Worm (Caenorhabditis elegans): Measurements from ENCODE around the gene dod-22.
A peak's percentile ranks its signal among the peaks of the same experiment; 100 is the strongest.

The dod-22 gene

DNA sequence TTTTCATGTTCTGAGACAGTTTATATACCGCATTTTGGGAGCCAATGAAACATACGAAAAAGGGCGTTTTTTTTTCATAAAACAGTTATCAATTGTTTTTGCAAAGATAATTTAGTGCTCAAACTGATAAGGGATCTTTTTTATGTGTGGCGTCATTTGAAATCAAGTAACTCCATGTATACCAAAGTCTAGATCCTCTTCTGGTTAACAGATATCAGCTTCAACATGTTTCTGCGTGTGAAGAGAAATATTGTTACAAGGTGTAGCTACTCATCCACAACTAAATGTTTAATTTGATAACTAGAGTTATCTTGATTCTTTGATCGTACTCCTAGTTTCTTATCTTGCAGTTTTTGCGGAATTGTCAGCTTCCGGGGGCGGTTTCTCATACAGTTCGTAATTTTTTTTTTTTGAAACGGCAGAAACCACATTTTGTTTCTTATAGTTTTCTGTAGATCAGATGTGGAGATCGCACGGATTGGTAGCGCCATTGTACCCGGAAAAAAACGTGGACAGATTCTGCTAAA is 6.9 kb downstream of the dod-22 start:
- TF ChIP-seq fos-1 (tag; optimal IDR thresholded peaks at IDR 0.05) (peak; percentile 41), nhr-25 (tag; optimal IDR thresholded peaks at IDR 0.05) (no peak), alr-1 (tag; optimal IDR thresholded peaks at IDR 0.05) (no peak), dmd-4 (tag; optimal IDR thresholded peaks at IDR 0.05) (no peak)

DNA sequence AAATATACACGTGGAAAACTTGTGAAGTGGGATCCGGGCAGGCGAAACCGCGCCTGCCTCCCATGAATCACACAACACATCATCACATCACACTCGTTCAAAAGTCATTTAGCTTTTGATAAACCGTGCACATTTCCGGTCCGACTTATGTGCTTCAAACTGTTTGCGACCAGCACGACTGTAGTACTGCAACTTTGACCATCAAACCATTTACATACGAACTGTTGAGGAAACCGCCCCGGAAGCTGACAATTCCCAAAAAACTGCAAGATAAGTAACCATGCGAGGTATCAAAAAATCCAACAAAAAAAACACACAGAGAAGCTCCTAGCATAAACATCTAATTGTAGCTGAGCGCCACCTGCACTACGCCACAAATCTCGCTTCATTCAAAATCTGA is 7.6 kb downstream of the dod-22 start:
- TF ChIP-seq sma-3 (GFP tag; optimal IDR thresholded peaks at IDR 0.05) (no peak), mdl-1 (tag; optimal IDR thresholded peaks at IDR 0.05) (no peak), nhr-21 (tag; optimal IDR thresholded peaks at IDR 0.05) (no peak), mbf-1 (tag; optimal IDR thresholded peaks at IDR 0.05) (no peak), snpc-4 (tag; optimal IDR thresholded peaks at IDR 0.05) (no peak), lin-11 (tag; optimal IDR thresholded peaks at IDR 0.05) (no peak), nhr-11 (tag; optimal IDR thresholded peaks at IDR 0.05) (no peak), F13H6.1 (tag; optimal IDR thresholded peaks at IDR 0.05) (no peak), sem-4 (tag; optimal IDR thresholded peaks at IDR 0.05) (no peak), ztf-4 (tag; optimal IDR thresholded peaks at IDR 0.05) (no peak), nhr-77 (tag; optimal IDR thresholded peaks at IDR 0.05) (no peak), nhr-129 (tag; optimal IDR thresholded peaks at IDR 0.05) (no peak), egl-27 (tag; optimal IDR thresholded peaks at IDR 0.05) (no peak), unc-55 (GFP tag; optimal IDR thresholded peaks at IDR 0.05) (no peak), blmp-1 (tag; optimal IDR thresholded peaks at IDR 0.05; ENCODE audit: insufficient read depth) (no peak)

DNA sequence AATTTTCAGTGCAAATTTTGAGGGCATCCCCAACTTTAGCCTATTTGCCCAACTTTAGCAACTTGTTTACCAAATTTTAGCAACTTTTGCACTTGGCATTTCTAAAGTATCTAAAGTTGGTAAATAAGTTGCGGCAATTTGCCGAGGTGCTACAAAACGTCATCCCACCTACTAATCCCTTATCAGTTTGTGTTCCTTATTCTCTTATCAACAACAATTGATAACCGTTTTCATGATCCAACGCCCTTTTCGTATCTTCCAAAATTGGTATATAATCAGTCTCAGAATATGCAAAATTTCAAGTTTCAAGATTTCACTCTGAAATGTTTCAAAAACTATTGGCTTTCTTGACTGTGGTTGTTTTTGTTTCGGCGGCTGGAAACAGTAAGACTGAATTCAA is 8.2 kb downstream of the dod-22 start, which contains the start of gene F55G11.4:
TSS of gene F55G11.4 (plus strand) at position 289 of the 400 bp plus-strand sequence.
- TF ChIP-seq sma-9 (GFP tag; optimal IDR thresholded peaks at IDR 0.05) (peak; percentile 10), sma-9 (tag; optimal IDR thresholded peaks at IDR 0.05) (no peak), C34F6.9 (tag; optimal IDR thresholded peaks at IDR 0.05) (no peak), blmp-1 (tag; optimal IDR thresholded peaks at IDR 0.05; ENCODE audit: insufficient read depth) (no peak), fos-1 (tag; optimal IDR thresholded peaks at IDR 0.05) (peak; percentile 43), lin-11 (tag; optimal IDR thresholded peaks at IDR 0.05) (no peak)

DNA sequence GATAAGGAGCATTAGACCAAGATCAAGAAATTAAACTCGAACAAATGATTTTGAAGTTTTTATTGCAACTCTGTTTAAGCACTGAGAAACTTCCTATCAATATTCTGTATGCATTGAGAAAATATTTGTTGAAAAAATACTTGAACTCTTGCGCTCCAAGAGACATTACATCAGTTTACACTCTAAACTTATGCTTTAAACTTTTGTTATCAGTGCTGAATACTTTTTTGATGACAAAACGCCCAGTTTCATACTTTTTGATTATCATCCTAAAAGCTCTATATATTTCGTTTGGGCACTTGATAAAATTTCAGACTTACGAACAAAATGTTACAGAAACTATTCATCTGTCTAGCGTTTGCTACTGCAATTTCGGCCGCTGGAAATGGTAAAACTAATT is 10.8 kb downstream of the dod-22 start, which contains the start of gene dod-17:
TSS of gene dod-17 (plus strand) at position 323 of the 400 bp plus-strand sequence.
- no peak for TF ChIP-seq unc-39 (tag; optimal IDR thresholded peaks at IDR 0.05)
- peak; percentile 56 for TF ChIP-seq fos-1 (tag; optimal IDR thresholded peaks at IDR 0.05)

DNA sequence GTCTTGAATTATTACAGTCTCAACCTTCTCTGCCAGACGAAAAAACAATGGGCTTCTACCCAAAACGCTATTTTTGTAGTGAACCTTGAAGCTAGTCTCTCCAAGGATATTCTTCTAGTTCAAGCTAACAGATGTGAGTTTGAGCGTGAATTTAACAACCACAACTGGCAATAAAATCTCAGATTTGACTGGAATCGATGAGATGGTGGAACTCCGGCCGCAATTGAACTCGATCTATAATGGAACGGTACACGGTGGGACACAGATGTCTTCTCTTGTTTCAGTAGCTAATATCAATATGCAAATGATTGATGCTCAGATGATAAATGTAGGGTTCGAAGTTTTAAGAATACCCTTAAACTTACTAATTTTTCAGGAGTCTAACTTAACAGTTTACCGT is 12.5 kb downstream of the dod-22 start:
- no peak for TF ChIP-seq lin-39 (tag; optimal IDR thresholded peaks at IDR 0.05)
- TF ChIP-seq ztf-4 (tag; optimal IDR thresholded peaks at IDR 0.05) = no peak
- TF ChIP-seq Y55F3AM.14 (GFP tag; optimal IDR thresholded peaks at IDR 0.05) = no peak
- no peak for TF ChIP-seq nhr-21 (tag; optimal IDR thresholded peaks at IDR 0.05)
- TF ChIP-seq mdl-1 (tag; optimal IDR thresholded peaks at IDR 0.05) = no peak
- TF ChIP-seq alr-1 (tag; optimal IDR thresholded peaks at IDR 0.05) = no peak

DNA sequence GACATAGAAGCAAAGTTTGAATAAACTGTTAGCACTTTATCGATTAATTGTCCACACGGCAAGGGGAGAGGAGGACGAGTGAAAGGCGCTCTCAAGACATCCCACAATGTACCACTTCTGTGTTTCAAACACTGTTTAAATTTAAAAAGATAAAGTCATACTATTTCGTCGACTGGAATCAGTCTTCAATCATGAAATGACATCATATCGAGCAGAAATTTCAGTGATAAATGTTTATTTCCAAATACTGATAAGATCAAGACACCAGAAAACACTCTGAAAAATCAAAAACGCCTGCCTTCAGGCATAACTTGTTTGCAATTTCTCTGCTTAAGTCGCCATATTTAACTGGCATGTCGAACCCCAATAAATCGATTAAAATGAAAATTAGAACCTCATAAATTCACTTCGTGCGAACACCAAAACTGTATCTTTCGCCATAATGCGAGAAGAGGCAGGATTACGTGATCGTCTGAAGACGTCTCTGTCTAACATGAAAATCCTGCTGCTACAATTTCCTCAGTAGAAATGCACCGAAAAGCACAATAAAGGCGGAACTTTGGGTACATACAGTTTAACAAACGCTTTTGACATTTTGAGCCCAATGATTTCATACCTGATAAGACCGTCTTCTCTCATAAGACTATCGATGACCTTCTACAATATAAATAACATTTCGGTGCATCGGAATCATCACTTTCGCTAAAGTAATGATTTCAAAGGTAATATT is 13.3 kb downstream of the dod-22 start, which contains the start of gene K10D11.2:
TSS of gene K10D11.2 (plus strand) at position 680 of the 730 bp plus-strand sequence.
- no peak for TF ChIP-seq F13H6.1 (tag; optimal IDR thresholded peaks at IDR 0.05)
- peak; percentile 46 for TF ChIP-seq fos-1 (tag; optimal IDR thresholded peaks at IDR 0.05)
- no peak for TF ChIP-seq C34F6.9 (tag; optimal IDR thresholded peaks at IDR 0.05)
- TF ChIP-seq nhr-23 (tag; optimal IDR thresholded peaks at IDR 0.05) = no peak
- TF ChIP-seq elt-3 (tag; optimal IDR thresholded peaks at IDR 0.05) = no peak
- TF ChIP-seq lin-13 (GFP tag; optimal IDR thresholded peaks at IDR 0.05) = no peak
- no peak for TF ChIP-seq nhr-129 (tag; optimal IDR thresholded peaks at IDR 0.05)
- no peak for TF ChIP-seq lin-11 (tag; optimal IDR thresholded peaks at IDR 0.05)
- TF ChIP-seq alr-1 (tag; optimal IDR thresholded peaks at IDR 0.05) = no peak
- TF ChIP-seq nhr-21 (tag; optimal IDR thresholded peaks at IDR 0.05) = no peak
- TF ChIP-seq dmd-4 (tag; optimal IDR thresholded peaks at IDR 0.05) = no peak
- no peak for TF ChIP-seq elt-1 (tag; optimal IDR thresholded peaks at IDR 0.05)
- TF ChIP-seq gmeb-1 (tag; optimal IDR thresholded peaks at IDR 0.05) = no peak
- no peak for TF ChIP-seq lin-39 (tag; optimal IDR thresholded peaks at IDR 0.05)
- TF ChIP-seq sma-9 (GFP tag; optimal IDR thresholded peaks at IDR 0.05) = peak; percentile 34
- TF ChIP-seq sma-9 (tag; optimal IDR thresholded peaks at IDR 0.05) = no peak
- TF ChIP-seq nhr-25 (tag; optimal IDR thresholded peaks at IDR 0.05) = no peak
- TF ChIP-seq nhr-11 (tag; optimal IDR thresholded peaks at IDR 0.05) = no peak
